Worm (Caenorhabditis elegans): ENCODE measurements around the gene F22B8.7.

The F22B8.7 gene

ce11 chrV:16047508-16047907, 46.9 kb upstream of the F22B8.7 start, which contains the start of gene str-198:
str-198 (plus strand) TSS chrV:16047808.
- no peak for TF ChIP-seq nfyb-1 (GFP tag; IDR thresholded peaks at IDR 0.05)
- no peak for TF ChIP-seq ztf-18 (tag; optimal IDR thresholded peaks at IDR 0.05)
- TF ChIP-seq snpc-4 (GFP tag; optimal IDR thresholded peaks at IDR 0.05), result no peak
- TF ChIP-seq snpc-4 (tag; optimal IDR thresholded peaks at IDR 0.05), result no peak
- no peak for TF ChIP-seq snpc-3.4 (tag; optimal IDR thresholded peaks at IDR 0.05)

ce11 chrV:16049177-16049576, 45.2 kb upstream of the F22B8.7 start, which contains the start of gene best-12:
best-12 (plus strand) TSS chrV:16049477.
- TF ChIP-seq unc-62 (GFP tag; optimal IDR thresholded peaks at IDR 0.05) (no peak), chd-7 (tag; optimal IDR thresholded peaks at IDR 0.05) (no peak)

- TF ChIP-seq Y95B8A.8 (GFP tag; IDR thresholded peaks at IDR 0.05) (no peak), let-526 (GFP tag; IDR thresholded peaks at IDR 0.05) (no peak), nhr-80 (tag; optimal IDR thresholded peaks at IDR 0.05) (no peak), F37B4.10 (GFP tag; IDR thresholded peaks at IDR 0.05) (no peak), pbrm-1 (GFP tag; IDR thresholded peaks at IDR 0.05) (no peak), unc-62 (GFP tag; optimal IDR thresholded peaks at IDR 0.05) (no peak), unc-130 (GFP tag; optimal IDR thresholded peaks at IDR 0.05) (no peak), ccch-3 (GFP tag; optimal IDR thresholded peaks at IDR 0.05) (no peak)
Observed at ce11 chrV:16053373-16053772, 41.0 kb upstream of the F22B8.7 start, which contains the start of gene F14H3.3. F14H3.3 (minus strand) TSS chrV:16053473.

- TF ChIP-seq F57C9.4 (tag; optimal IDR thresholded peaks at IDR 0.05) (no peak), madf-8 (GFP tag; conservative IDR thresholded peaks at IDR 0.05) (peak; percentile 69), tbp1 (GFP tag; optimal IDR thresholded peaks at IDR 0.05) (no peak), xnd-1 (tag; optimal IDR thresholded peaks at IDR 0.05) (peak; percentile 42), let-607 (tag; optimal IDR thresholded peaks at IDR 0.05) (no peak), madf-6 (GFP tag; IDR thresholded peaks at IDR 0.05) (peak; percentile 88), efl-1 (GFP tag; optimal IDR thresholded peaks at IDR 0.05) (peak; percentile 62), gei-17 (GFP tag; optimal IDR thresholded peaks at IDR 0.05) (no peak), pha-4 (tag; optimal IDR thresholded peaks at IDR 0.05) (no peak), dpl-1 (GFP tag; optimal IDR thresholded peaks at IDR 0.05) (peak; percentile 5), ztf-6 (GFP tag; IDR thresholded peaks at IDR 0.05) (no peak), mes-4 (tag; optimal IDR thresholded peaks at IDR 0.05) (no peak)
Observed at ce11 chrV:16055031-16055430, 39.4 kb upstream of the F22B8.7 start, which contains the start of gene F14H3.4. F14H3.4 (minus strand) TSS chrV:16055072.

ce11 chrV:16057010-16057463, 37.3 kb upstream of the F22B8.7 start, which contains the start of gene F14H3.5:
F14H3.5 (minus strand) TSS chrV:16057060.
- no peak for TF ChIP-seq hlh-12 (tag; optimal IDR thresholded peaks at IDR 0.05)
- no peak for TF ChIP-seq bed-2 (GFP tag; IDR thresholded peaks at IDR 0.05)
- 0 out of 2 replicates have a peak, but pooled peaks have one; percentile 54 for TF ChIP-seq hsf-1 (GFP tag; IDR thresholded peaks at IDR 0.05)
- TF ChIP-seq nhr-120 (GFP tag; IDR thresholded peaks at IDR 0.05), result no peak
- TF ChIP-seq mcd-1 (GFP tag; IDR thresholded peaks at IDR 0.05), result no peak
- TF ChIP-seq tbp1 (GFP tag; optimal IDR thresholded peaks at IDR 0.05), result no peak
- no peak for TF ChIP-seq repo-1 (tag; optimal IDR thresholded peaks at IDR 0.05)
- no peak for TF ChIP-seq bed-1 (GFP tag; IDR thresholded peaks at IDR 0.05)
- no peak for TF ChIP-seq Y56A3A.18 (GFP tag; IDR thresholded peaks at IDR 0.05)
- TF ChIP-seq dpl-1 (GFP tag; optimal IDR thresholded peaks at IDR 0.05), result peak; percentile 46
- 0 out of 2 replicates have a peak, but pooled peaks have one; percentile 26 for TF ChIP-seq madf-8 (GFP tag; conservative IDR thresholded peaks at IDR 0.05)
- TF ChIP-seq rec-8 (tag; optimal IDR thresholded peaks at IDR 0.05), result no peak
- TF ChIP-seq dpff-1 (tag; optimal IDR thresholded peaks at IDR 0.05), result no peak
- no peak for TF ChIP-seq ceh-40 (GFP tag; IDR thresholded peaks at IDR 0.05)
- TF ChIP-seq mes-4 (tag; optimal IDR thresholded peaks at IDR 0.05), result no peak
- TF ChIP-seq fkh-3 (tag; optimal IDR thresholded peaks at IDR 0.05), result no peak
- peak; percentile 69 for TF ChIP-seq efl-1 (GFP tag; optimal IDR thresholded peaks at IDR 0.05)
- TF ChIP-seq snpc-1.3 (tag; optimal IDR thresholded peaks at IDR 0.05; ENCODE audit: insufficient read depth), result no peak
- no peak for TF ChIP-seq tlf-1 (GFP tag; optimal IDR thresholded peaks at IDR 0.05)
- 0 out of 2 replicates have a peak, but pooled peaks have one; percentile 26 for TF ChIP-seq Y79H2A.3 (GFP tag; conservative IDR thresholded peaks at IDR 0.05)
- TF ChIP-seq snpc-3.4 (tag; optimal IDR thresholded peaks at IDR 0.05), result peak; percentile 38
- peak; percentile 71 for TF ChIP-seq madf-6 (GFP tag; IDR thresholded peaks at IDR 0.05)
- TF ChIP-seq attf-6 (GFP tag; IDR thresholded peaks at IDR 0.05), result 0 out of 2 replicates have a peak, but pooled peaks have one; percentile 7
